Fruit fly (Drosophila melanogaster): ENCODE results near the gene CG10654.

The CG10654 gene

dm6 chr3L:12519315-12519714 is 11.7 kb upstream of the CG10654 start:
- TF ChIP-seq CG15710 (tag; optimal IDR thresholded peaks at IDR 0.05) (no peak), CG4496 (GFP tag; IDR thresholded peaks at IDR 0.05) (no peak), D1 (tag; optimal IDR thresholded peaks at IDR 0.05) (no peak), Snoo (tag; optimal IDR thresholded peaks at IDR 0.05) (no peak), fd96Ca (GFP tag; IDR thresholded peaks at IDR 0.05) (no peak)

DNA sequence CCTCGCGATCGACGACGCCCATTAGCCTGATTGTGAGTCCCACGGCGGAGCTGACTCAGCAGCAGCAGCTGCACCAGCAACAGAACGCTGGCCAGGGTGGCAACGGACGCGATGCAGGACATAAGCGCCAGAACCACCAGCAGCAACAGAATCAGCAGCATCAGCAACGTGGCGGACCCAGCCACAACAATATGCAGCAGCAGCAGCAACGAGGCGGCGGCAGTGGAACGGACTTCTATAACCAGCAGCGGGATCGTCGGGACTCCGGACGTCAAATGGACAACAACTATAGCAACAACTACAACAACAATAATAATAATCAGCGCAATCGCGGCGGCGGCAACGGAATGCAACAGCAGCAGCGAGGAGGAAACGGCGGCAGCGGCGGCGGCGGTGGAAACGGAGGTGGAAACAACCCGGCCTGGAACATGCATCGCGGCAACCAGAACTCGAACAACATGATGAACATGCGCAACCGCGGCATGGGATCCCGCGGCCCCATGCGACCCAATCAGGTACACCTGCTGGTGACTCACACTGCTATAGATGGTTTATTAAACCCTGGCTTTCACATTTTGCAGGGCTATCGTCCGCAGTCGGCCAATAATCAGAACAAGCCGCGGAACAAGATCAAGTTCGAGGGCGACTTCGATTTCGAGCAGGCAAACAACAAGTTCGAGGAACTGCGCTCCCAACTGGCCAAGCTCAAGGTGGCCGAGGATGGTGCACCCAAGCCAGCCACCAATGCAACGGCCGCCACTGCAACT is 10.0 kb upstream of the CG10654 start:
- peak; percentile 91 for TF ChIP-seq EcR (GFP tag; optimal IDR thresholded peaks at IDR 0.05)
- TF ChIP-seq fd96Ca (GFP tag; IDR thresholded peaks at IDR 0.05), result no peak
- TF ChIP-seq CG32121 (GFP tag; IDR thresholded peaks at IDR 0.05), result no peak
- TF ChIP-seq gl (tag; optimal IDR thresholded peaks at IDR 0.05), result no peak
- no peak for TF ChIP-seq CG13204 (GFP tag; optimal IDR thresholded peaks at IDR 0.05)
- no peak for TF ChIP-seq CG4496 (GFP tag; IDR thresholded peaks at IDR 0.05)
- TF ChIP-seq CG10348 (GFP tag; IDR thresholded peaks at IDR 0.05), result no peak
- no peak for TF ChIP-seq D1 (tag; optimal IDR thresholded peaks at IDR 0.05)
- TF ChIP-seq Ets98B (GFP tag; IDR thresholded peaks at IDR 0.05), result no peak

dm6 chr3L:12515691-12516455 is 8.2 kb upstream of the CG10654 start:
- TF ChIP-seq CG12605 (GFP tag; IDR thresholded peaks at IDR 0.05), result peak; percentile 95
- TF ChIP-seq gl (tag; optimal IDR thresholded peaks at IDR 0.05), result peak; percentile 95
- TF ChIP-seq fd96Ca (GFP tag; IDR thresholded peaks at IDR 0.05), result peak; percentile 68; the same call in 2 of the 3 replicates
- TF ChIP-seq rn (GFP tag; IDR thresholded peaks at IDR 0.05), result 0 out of 2 replicates have a peak, but pooled peaks have one; percentile 26
- peak; percentile 49 for TF ChIP-seq CG17806 (tag; optimal IDR thresholded peaks at IDR 0.05)
- TF ChIP-seq Ets98B (GFP tag; IDR thresholded peaks at IDR 0.05), result peak; percentile 84
- peak; percentile 93 for TF ChIP-seq EcR (GFP tag; optimal IDR thresholded peaks at IDR 0.05)
- TF ChIP-seq D1 (tag; optimal IDR thresholded peaks at IDR 0.05), result peak; percentile 52
- TF ChIP-seq CG32121 (GFP tag; IDR thresholded peaks at IDR 0.05), result peak; percentile 70
- TF ChIP-seq CG9948 (tag; optimal IDR thresholded peaks at IDR 0.05), result peak; percentile 35
- peak; percentile 7 for TF ChIP-seq Snoo (tag; optimal IDR thresholded peaks at IDR 0.05)
- peak; percentile 61 for TF ChIP-seq Pif1B (GFP tag; optimal IDR thresholded peaks at IDR 0.05)
- peak; percentile 68 for TF ChIP-seq CG34367 (tag; optimal IDR thresholded peaks at IDR 0.05)
- TF ChIP-seq CG8301 (tag; optimal IDR thresholded peaks at IDR 0.05), result peak; percentile 82
- TF ChIP-seq CG15710 (tag; optimal IDR thresholded peaks at IDR 0.05), result peak; percentile 64
- peak; percentile 89 for TF ChIP-seq CG4496 (GFP tag; IDR thresholded peaks at IDR 0.05)
- peak; percentile 80 for TF ChIP-seq Pif1A (GFP tag; optimal IDR thresholded peaks at IDR 0.05)
- TF ChIP-seq CG8159 (tag; optimal IDR thresholded peaks at IDR 0.05), result peak; percentile 56
- TF ChIP-seq CG14655 (GFP tag; optimal IDR thresholded peaks at IDR 0.05), result peak; percentile 85
- TF ChIP-seq CG13204 (GFP tag; optimal IDR thresholded peaks at IDR 0.05), result peak; percentile 80
- no peak for TF ChIP-seq CG10348 (GFP tag; IDR thresholded peaks at IDR 0.05)

- TF ChIP-seq EcR (GFP tag; optimal IDR thresholded peaks at IDR 0.05), result no peak
- no peak for TF ChIP-seq D1 (tag; optimal IDR thresholded peaks at IDR 0.05)
- peak; percentile 70 for TF ChIP-seq CG8159 (tag; optimal IDR thresholded peaks at IDR 0.05)
- TF ChIP-seq CG14655 (GFP tag; optimal IDR thresholded peaks at IDR 0.05), result no peak
- TF ChIP-seq CG13204 (GFP tag; optimal IDR thresholded peaks at IDR 0.05), result no peak
- TF ChIP-seq CG15710 (tag; optimal IDR thresholded peaks at IDR 0.05), result peak; percentile 68
- no peak for TF ChIP-seq CG12605 (GFP tag; IDR thresholded peaks at IDR 0.05)
- TF ChIP-seq Pif1A (GFP tag; optimal IDR thresholded peaks at IDR 0.05), result no peak
- peak; percentile 72 for TF ChIP-seq fd96Ca (GFP tag; IDR thresholded peaks at IDR 0.05)
- TF ChIP-seq Ets98B (GFP tag; IDR thresholded peaks at IDR 0.05), result peak; percentile 71
- TF ChIP-seq rn (GFP tag; IDR thresholded peaks at IDR 0.05), result peak; percentile 43; the same call in 1 of the 2 replicates
- peak; percentile 36 for TF ChIP-seq CG34367 (tag; optimal IDR thresholded peaks at IDR 0.05)
- peak; percentile 54 for TF ChIP-seq CG17806 (tag; optimal IDR thresholded peaks at IDR 0.05)
- TF ChIP-seq Snoo (tag; optimal IDR thresholded peaks at IDR 0.05), result peak; percentile 74
- TF ChIP-seq CG8301 (tag; optimal IDR thresholded peaks at IDR 0.05), result no peak
- TF ChIP-seq gl (tag; optimal IDR thresholded peaks at IDR 0.05), result no peak
- TF ChIP-seq CG10348 (GFP tag; IDR thresholded peaks at IDR 0.05), result no peak
- no peak for TF ChIP-seq Pif1B (GFP tag; optimal IDR thresholded peaks at IDR 0.05)
- peak; percentile 41; the same call in 1 of the 2 replicates for TF ChIP-seq CG32121 (GFP tag; IDR thresholded peaks at IDR 0.05)
- TF ChIP-seq CG4496 (GFP tag; IDR thresholded peaks at IDR 0.05), result peak; percentile 76
- peak; percentile 39 for TF ChIP-seq CG9948 (tag; optimal IDR thresholded peaks at IDR 0.05)
Observed at dm6 chr3L:12514762-12515215, 7.1 kb upstream of the CG10654 start, which contains the start of the genes sti and tral. TSS of gene sti (minus strand) at chr3L:12514815. TSS of gene tral (plus strand) at chr3L:12515059.

DNA sequence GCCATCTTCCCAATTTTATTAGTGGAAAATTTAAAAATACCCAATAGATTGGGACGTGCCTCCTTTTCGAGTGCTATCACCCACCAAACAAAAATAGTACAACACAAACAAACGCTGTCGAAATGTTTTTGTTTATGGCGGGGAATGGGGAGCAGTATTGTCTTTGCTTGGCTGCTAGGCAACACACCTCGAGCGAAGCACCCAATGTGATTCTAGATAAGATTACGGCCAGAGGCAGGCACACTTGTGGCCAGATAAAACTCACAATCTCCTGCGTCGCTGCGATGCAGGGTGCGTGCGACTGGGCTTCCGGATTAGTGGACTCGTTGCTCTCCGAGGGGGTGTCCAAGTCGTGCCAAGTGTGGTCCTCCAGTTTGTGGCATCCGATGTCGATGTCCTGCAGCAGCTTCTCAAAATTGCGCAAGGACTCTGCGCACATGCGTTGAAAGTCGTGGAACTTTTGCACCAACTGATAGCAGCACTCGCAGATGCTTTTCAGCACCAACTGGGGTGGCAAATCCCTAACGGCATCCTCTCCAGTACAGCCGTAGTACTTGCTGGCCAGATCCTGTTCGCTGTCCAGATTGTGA is 582 bp downstream of the CG10654 start:
- no peak for TF ChIP-seq CG32121 (GFP tag; IDR thresholded peaks at IDR 0.05)
- 0 out of 3 replicates have a peak, but pooled peaks have one; percentile 14 for TF ChIP-seq fd96Ca (GFP tag; IDR thresholded peaks at IDR 0.05)

Measured in whole organism, pupa.